Worm (Caenorhabditis elegans): ENCODE measurements around the gene mpst-4.
A peak's percentile ranks its signal among the peaks of the same experiment; 100 is the strongest.
"Not testable (repeated sequence)": the region's sequence is repeated elsewhere in the genome, so short reads cannot be mapped to it uniquely, and the experiment has no call there.

Gene mpst-4

ce11 chrII:4867476-4867875 is 4.2 kb upstream of the mpst-4 start, which contains the start of gene col-17:
Gene col-17 (minus strand): TSS chrII:4867576.
- TF ChIP-seq ama-1 (optimal IDR thresholded peaks at IDR 0.05) (no peak), hmg-4 (GFP tag; optimal IDR thresholded peaks at IDR 0.05) (no peak), F13C5.2 (tag; optimal IDR thresholded peaks at IDR 0.05) (no peak), aly-1 (tag; optimal IDR thresholded peaks at IDR 0.05) (no peak), tbx-11 (GFP tag; IDR thresholded peaks at IDR 0.05) (no peak), ets-7 (tag; optimal IDR thresholded peaks at IDR 0.05) (no peak), B0310.2 (tag; optimal IDR thresholded peaks at IDR 0.05) (no peak), tbx-37 (GFP tag; conservative IDR thresholded peaks at IDR 0.05) (no peak), ceh-36 (tag; optimal IDR thresholded peaks at IDR 0.05) (no peak), scrt-1 (GFP tag; IDR thresholded peaks at IDR 0.05) (no peak), ceh-13 (GFP tag; optimal IDR thresholded peaks at IDR 0.05) (no peak), hnd-1 (tag; optimal IDR thresholded peaks at IDR 0.05) (no peak), tra-4 (tag; optimal IDR thresholded peaks at IDR 0.05) (no peak), sea-1 (GFP tag; conservative IDR thresholded peaks at IDR 0.05) (no peak), flt-1 (GFP tag; IDR thresholded peaks at IDR 0.05) (no peak), pes-1 (GFP tag; IDR thresholded peaks at IDR 0.05) (no peak)

- TF ChIP-seq scrt-1 (GFP tag; IDR thresholded peaks at IDR 0.05) (0 out of 2 replicates have a peak, but pooled peaks have one; percentile 58), pes-1 (GFP tag; IDR thresholded peaks at IDR 0.05) (0 out of 2 replicates have a peak, but pooled peaks have one; percentile 15)
Observed at ce11 chrII:4866819-4867218, 3.6 kb upstream of the mpst-4 start.

ce11 chrII:4866045-4866444 is 2.8 kb upstream of the mpst-4 start:
- TF ChIP-seq sea-1 (GFP tag; conservative IDR thresholded peaks at IDR 0.05) (no peak), flt-1 (GFP tag; IDR thresholded peaks at IDR 0.05) (no peak), tbx-11 (GFP tag; IDR thresholded peaks at IDR 0.05) (no peak), scrt-1 (GFP tag; IDR thresholded peaks at IDR 0.05) (no peak), B0310.2 (tag; optimal IDR thresholded peaks at IDR 0.05) (no peak), ama-1 (optimal IDR thresholded peaks at IDR 0.05) (no peak), tbx-37 (GFP tag; conservative IDR thresholded peaks at IDR 0.05) (no peak), aly-1 (tag; optimal IDR thresholded peaks at IDR 0.05) (no peak), hmg-4 (GFP tag; optimal IDR thresholded peaks at IDR 0.05) (no peak)

ce11 chrII:4860260-4860659 is 3.0 kb downstream of the mpst-4 start, which contains the start of the genes nspd-5 and F11G11.4:
Gene nspd-5 (minus strand): TSS chrII:4860360.
Gene F11G11.4 (plus strand): TSS chrII:4860594.
- TF ChIP-seq tbx-37 (GFP tag; conservative IDR thresholded peaks at IDR 0.05); ets-7 (tag; optimal IDR thresholded peaks at IDR 0.05); hnd-1 (tag; optimal IDR thresholded peaks at IDR 0.05): not testable (repeated sequence)

ce11 chrII:4858906-4859411 is 4.3 kb downstream of the mpst-4 start:
- no peak for TF ChIP-seq F13C5.2 (tag; optimal IDR thresholded peaks at IDR 0.05)
- no peak for TF ChIP-seq ets-7 (tag; optimal IDR thresholded peaks at IDR 0.05)
- TF ChIP-seq hnd-1 (tag; optimal IDR thresholded peaks at IDR 0.05), result no peak
- TF ChIP-seq sea-1 (GFP tag; conservative IDR thresholded peaks at IDR 0.05), result no peak
- TF ChIP-seq tbx-11 (GFP tag; IDR thresholded peaks at IDR 0.05), result no peak
- no peak for TF ChIP-seq flt-1 (GFP tag; IDR thresholded peaks at IDR 0.05)

DNA sequence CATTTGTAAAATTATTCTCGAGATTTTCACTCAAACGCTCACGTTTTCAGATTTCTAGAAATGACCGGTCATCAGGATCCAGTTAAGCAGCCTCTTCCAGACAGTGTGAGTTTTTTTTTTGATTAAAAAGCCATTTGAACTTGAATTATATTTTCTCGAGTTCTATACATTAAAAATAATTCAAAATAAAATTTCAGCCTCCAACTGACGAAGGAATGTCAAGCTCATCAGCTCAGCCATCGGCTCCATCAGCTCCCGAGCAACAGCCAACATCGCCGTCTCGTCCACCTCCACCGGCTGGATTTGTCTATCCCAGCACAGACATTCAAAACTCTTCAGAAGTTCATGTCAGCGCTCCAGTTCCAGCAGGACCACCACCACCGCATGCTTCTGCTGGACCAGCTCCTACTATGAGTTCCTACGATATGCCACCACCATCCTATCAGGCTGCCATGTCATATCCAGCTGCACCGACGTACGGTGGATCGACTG is 5.3 kb downstream of the mpst-4 start, which contains the start of gene F11G11.5:
F11G11.5 (plus strand) TSS at position 51 of the 492 bp plus-strand sequence.
- TF ChIP-seq scrt-1 (GFP tag; IDR thresholded peaks at IDR 0.05) (no peak), tbx-37 (GFP tag; conservative IDR thresholded peaks at IDR 0.05) (no peak), hmbx-1 (tag; optimal IDR thresholded peaks at IDR 0.05) (no peak), tbx-11 (GFP tag; IDR thresholded peaks at IDR 0.05) (no peak), sea-1 (GFP tag; conservative IDR thresholded peaks at IDR 0.05) (no peak), tra-4 (tag; optimal IDR thresholded peaks at IDR 0.05) (no peak), F13C5.2 (tag; optimal IDR thresholded peaks at IDR 0.05) (no peak)

- TF ChIP-seq F13C5.2 (tag; optimal IDR thresholded peaks at IDR 0.05), result no peak
- no peak for TF ChIP-seq ceh-36 (tag; optimal IDR thresholded peaks at IDR 0.05)
- TF ChIP-seq ama-1 (optimal IDR thresholded peaks at IDR 0.05), result no peak
- no peak for TF ChIP-seq B0310.2 (tag; optimal IDR thresholded peaks at IDR 0.05)
Observed at ce11 chrII:4857086-4857485, 6.2 kb downstream of the mpst-4 start.

- no peak for TF ChIP-seq sea-1 (GFP tag; conservative IDR thresholded peaks at IDR 0.05)
- TF ChIP-seq hmbx-1 (tag; optimal IDR thresholded peaks at IDR 0.05), result no peak
- no peak for TF ChIP-seq ceh-13 (GFP tag; optimal IDR thresholded peaks at IDR 0.05)
- no peak for TF ChIP-seq tbx-37 (GFP tag; conservative IDR thresholded peaks at IDR 0.05)
- TF ChIP-seq tra-4 (tag; optimal IDR thresholded peaks at IDR 0.05), result no peak
- TF ChIP-seq ets-7 (tag; optimal IDR thresholded peaks at IDR 0.05), result no peak
- TF ChIP-seq flt-1 (GFP tag; IDR thresholded peaks at IDR 0.05), result no peak
- no peak for TF ChIP-seq tbx-11 (GFP tag; IDR thresholded peaks at IDR 0.05)
- TF ChIP-seq scrt-1 (GFP tag; IDR thresholded peaks at IDR 0.05), result no peak
- no peak for TF ChIP-seq pes-1 (GFP tag; IDR thresholded peaks at IDR 0.05)
- no peak for TF ChIP-seq B0310.2 (tag; optimal IDR thresholded peaks at IDR 0.05)
- no peak for TF ChIP-seq F13C5.2 (tag; optimal IDR thresholded peaks at IDR 0.05)
- TF ChIP-seq ceh-36 (tag; optimal IDR thresholded peaks at IDR 0.05), result no peak
- no peak for TF ChIP-seq hmg-4 (GFP tag; optimal IDR thresholded peaks at IDR 0.05)
- TF ChIP-seq hnd-1 (tag; optimal IDR thresholded peaks at IDR 0.05), result no peak
- no peak for TF ChIP-seq aly-1 (tag; optimal IDR thresholded peaks at IDR 0.05)
- TF ChIP-seq ama-1 (optimal IDR thresholded peaks at IDR 0.05), result no peak
Observed at ce11 chrII:4856113-4856512, 7.1 kb downstream of the mpst-4 start.
